Worm (Caenorhabditis elegans) whole organism, L4 larva: ENCODE results near the gene hil-4.

ENCODE experiments used
- R02D3.7 ChIP-seq: fragments of 150-350 bp; sonication (generic microtip); optimal IDR thresholded peaks from 3 replicates; lab custom pipeline; 2014; ENCODE audit warnings: missing biosample characterization, missing genetic modification characterization
- ZK546.5 ChIP-seq, 2 experiments: sonication (generic microtip); optimal IDR thresholded peaks; 2 replicates each; lab custom pipeline; 2017; ENCODE audit warnings: missing biosample characterization in 2 of 2, missing genetic modification characterization in 2 of 2
- ama-1 ChIP-seq: fragments of 150-350 bp; optimal IDR thresholded peaks from 2 replicates; lab custom pipeline; 2014; ENCODE audit warnings: inconsistent platforms, mixed read lengths
- lin-39 ChIP-seq: fragments of 150-350 bp; optimal IDR thresholded peaks from 2 replicates; lab custom pipeline; 2014; ENCODE audit warnings: missing biosample characterization, missing genetic modification reagents, missing genetic modification characterization
- madf-9 ChIP-seq: fragments of 200-800 bp; sonication (Bioruptor generic); conservative IDR thresholded peaks from 2 replicates; pipeline ENCODE4 v1.3.6; 2022; ENCODE audit warnings: missing genetic modification reagents, missing genetic modification characterization, missing compliant biosample characterization
- mxl-3 ChIP-seq: fragments of 200-800 bp; sonication (Bioruptor generic); optimal IDR thresholded peaks from 2 replicates; lab custom pipeline; 2018; ENCODE audit warnings: mild to moderate bottlenecking, missing genetic modification characterization, missing compliant biosample characterization
- nhr-111 ChIP-seq: fragments of 200-800 bp; sonication (Bioruptor generic); optimal IDR thresholded peaks from 2 replicates; lab custom pipeline; 2018; ENCODE audit warnings: mild to moderate bottlenecking, missing genetic modification characterization, missing compliant biosample characterization
- nhr-28 ChIP-seq: fragments of 150-350 bp; optimal IDR thresholded peaks from 2 replicates; lab custom pipeline; 2014; ENCODE audit warnings: missing biosample characterization, missing genetic modification characterization
- pha-4 ChIP-seq, 2 experiments: fragments of 150-350 bp in 1 of 2; fragments of 200-800 bp in 1 of 2; sonication (Bioruptor generic) in 1 of 2; IDR thresholded peaks in 1 of 2; optimal IDR thresholded peaks in 1 of 2; 2 replicates each; pipeline versions ENCODE4 v1.3.6 to Lab custom; 2014 to 2022; ENCODE audit warnings: missing genetic modification characterization in 2 of 2, missing genetic modification reagents in 2 of 2, missing biosample characterization in 1 of 2, missing compliant biosample characterization in 1 of 2
- skn-1 ChIP-seq: fragments of 150-350 bp; optimal IDR thresholded peaks from 2 replicates; lab custom pipeline; 2014; ENCODE audit warnings: missing biosample characterization, missing genetic modification characterization
- tra-1 ChIP-seq: fragments of 200-800 bp; sonication (Bioruptor generic); IDR thresholded peaks from 2 replicates; pipeline ENCODE4 v1.3.6; 2022; ENCODE audit warnings: missing genetic modification reagents, missing genetic modification characterization, missing compliant biosample characterization
- unc-62 ChIP-seq, 3 experiments: fragments of 150-350 bp in 1 of 3; sonication (generic microtip); optimal IDR thresholded peaks in 2 of 3; peaks in 1 of 3; 1 replicate in 1 of 3; 2 replicates in 2 of 3; lab custom pipeline; 2014 to 2017; ENCODE audit warnings: missing biosample characterization in 3 of 3, missing genetic modification characterization in 3 of 3, missing genetic modification reagents in 3 of 3, missing genotype in 1 of 3

DNA sequence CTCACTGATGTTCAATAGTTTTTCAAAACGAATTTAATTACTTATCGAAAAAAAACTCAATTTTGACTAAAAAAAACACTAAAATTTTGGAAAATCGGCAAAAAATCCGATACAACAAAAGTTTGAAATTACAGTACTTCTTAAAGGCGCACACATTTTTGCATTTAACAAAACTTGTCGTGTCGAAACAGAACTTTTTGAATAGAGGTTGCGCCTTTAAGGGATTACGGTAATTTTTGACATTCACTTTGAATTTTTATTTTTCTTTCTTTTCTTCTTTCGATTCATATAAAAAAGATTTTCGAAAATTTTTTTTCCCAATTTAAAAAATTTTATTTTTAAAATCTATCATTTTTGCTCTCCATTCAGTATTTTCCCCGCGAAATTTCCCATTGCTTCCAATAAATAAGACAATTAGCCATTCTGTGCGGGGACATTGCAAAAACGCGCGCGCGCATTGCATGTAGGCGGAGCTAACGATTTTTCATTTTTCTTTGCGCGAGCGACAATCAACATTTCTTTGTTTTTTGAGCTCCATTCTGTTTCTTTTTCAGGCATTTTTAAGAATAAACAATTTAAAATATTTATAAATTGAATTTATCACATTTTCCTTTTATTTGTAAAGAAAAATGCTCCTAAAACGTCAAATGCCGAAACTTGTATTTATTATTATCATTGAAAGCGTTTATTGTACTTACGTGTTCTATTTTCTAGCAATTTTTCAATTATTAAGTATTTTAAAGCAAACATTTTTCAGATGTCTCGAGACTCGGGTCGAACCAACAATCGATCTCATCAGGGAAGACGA is 22.8 kb upstream of the hil-4 start, which contains the start of gene F39G3.3:
- TF ChIP-seq unc-62 (GFP tag; optimal IDR thresholded peaks at IDR 0.05 in 1 of 2; lab: Kevin White, UChicago), result no peak
- TF ChIP-seq unc-62 (tag; optimal IDR thresholded peaks at IDR 0.05; lab: Kevin White, UChicago), result no peak
- no peak for TF ChIP-seq tra-1 (GFP tag; lab: Robert Waterston, UW)
- TF ChIP-seq ama-1, result no peak
- no peak for TF ChIP-seq lin-39 (tag; lab: Kevin White, UChicago)
- TF ChIP-seq skn-1, result no peak
- no peak for TF ChIP-seq nhr-111 (GFP tag; lab: Kevin White, UChicago)
- TF ChIP-seq ZK546.5 (tag; optimal IDR thresholded peaks at IDR 0.05; lab: Kevin White, UChicago), result no peak
- no peak for TF ChIP-seq mxl-3 (GFP tag; lab: Kevin White, UChicago)
- TF ChIP-seq R02D3.7, result no peak
- peak; percentile 47 for TF ChIP-seq nhr-28 (tag; lab: Kevin White, UChicago)
- TF ChIP-seq pha-4 (GFP tag; IDR thresholded peaks at IDR 0.05; lab: Robert Waterston, UW), result 0 out of 2 replicates have a peak, but pooled peaks have one; percentile 64
- no peak for TF ChIP-seq pha-4 (tag; optimal IDR thresholded peaks at IDR 0.05; lab: Kevin White, UChicago)
- TF ChIP-seq madf-9 (GFP tag; lab: Robert Waterston, UW), result no peak
